Worm (Caenorhabditis elegans) whole organism, midembryonic: Measurements from ENCODE around the gene H03G16.7.

Experiments used
- flt-1 ChIP-seq: fragments of 200-800 bp; sonication (Bioruptor generic); IDR thresholded peaks from 2 replicates; pipeline ENCODE4 v1.3.6; 2022; ENCODE audit warnings: missing genetic modification characterization, missing compliant biosample characterization
- ztf-23 ChIP-seq: fragments of 200-800 bp; sonication (Bioruptor generic); IDR thresholded peaks from 2 replicates; pipeline ENCODE4 v1.3.6; 2022; ENCODE audit warnings: missing genetic modification reagents, missing genetic modification characterization, missing compliant biosample characterization
- ztf-29 ChIP-seq: fragments of 200-800 bp; sonication (Bioruptor generic); IDR thresholded peaks from 2 replicates; pipeline ENCODE4 v1.3.6; 2022; ENCODE audit warnings: missing genetic modification reagents, missing genetic modification characterization, missing compliant biosample characterization

DNA sequence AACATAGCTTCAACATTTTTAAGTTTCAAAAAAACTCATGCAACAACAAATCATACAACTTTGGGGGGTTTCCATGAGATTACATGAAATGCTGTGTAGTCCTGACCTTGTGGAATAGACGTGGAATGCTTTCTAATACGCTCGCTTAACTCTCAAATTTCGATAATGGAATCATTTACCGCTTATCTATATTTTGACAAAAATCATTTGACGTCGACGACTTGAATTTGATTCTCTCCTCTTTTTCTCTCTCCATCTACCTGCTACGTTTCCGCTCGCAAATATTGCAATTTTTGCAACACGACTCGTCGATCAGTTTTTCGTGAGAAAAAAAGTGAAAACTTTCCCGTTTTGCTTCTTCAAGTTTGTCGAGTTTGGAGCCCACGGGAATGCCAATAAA, 33.3 kb upstream of the H03G16.7 start, which contains the start of gene flr-4:
- TF ChIP-seq flt-1 (GFP tag; lab: Robert Waterston, UW) (no peak), ztf-23 (GFP tag; lab: Robert Waterston, UW) (no peak), ztf-29 (GFP tag; lab: Robert Waterston, UW) (no peak)
